Worm (Caenorhabditis elegans) whole organism, L2 larva: ENCODE results near the gene srh-171.

Experiments
- fos-1 ChIP-seq: fragments of 150-350 bp; optimal IDR thresholded peaks from 2 replicates; lab custom pipeline; 2014; ENCODE audit warnings: missing biosample characterization, missing genetic modification characterization
- lin-11 ChIP-seq: fragments of 150-350 bp; sonication (generic microtip); optimal IDR thresholded peaks from 2 replicates; lab custom pipeline; 2014; ENCODE audit warnings: missing biosample characterization, missing genetic modification characterization, inconsistent platforms, mixed read lengths
- lsy-2 ChIP-seq, 2 experiments: fragments of 150-350 bp in 1 of 2; sonication (generic microtip) in 1 of 2; optimal IDR thresholded peaks; 2 replicates each; lab custom pipeline; 2014 to 2017; ENCODE audit warnings: missing biosample characterization in 2 of 2, missing genetic modification characterization in 2 of 2
- mdl-1 ChIP-seq, 2 experiments: fragments of 150-350 bp in 1 of 2; sonication (generic microtip) in 1 of 2; optimal IDR thresholded peaks; 2 replicates each; lab custom pipeline; 2017; ENCODE audit warnings: missing biosample characterization in 2 of 2, missing genetic modification characterization in 2 of 2
- peb-1 ChIP-seq: fragments of 150-350 bp; optimal IDR thresholded peaks from 2 replicates; lab custom pipeline; 2014; ENCODE audit warnings: missing biosample characterization, missing genetic modification characterization
- ztf-4 ChIP-seq: fragments of 150-350 bp; optimal IDR thresholded peaks from 2 replicates; lab custom pipeline; 2014; ENCODE audit warnings: missing biosample characterization, missing genetic modification characterization

Gene srh-171

DNA sequence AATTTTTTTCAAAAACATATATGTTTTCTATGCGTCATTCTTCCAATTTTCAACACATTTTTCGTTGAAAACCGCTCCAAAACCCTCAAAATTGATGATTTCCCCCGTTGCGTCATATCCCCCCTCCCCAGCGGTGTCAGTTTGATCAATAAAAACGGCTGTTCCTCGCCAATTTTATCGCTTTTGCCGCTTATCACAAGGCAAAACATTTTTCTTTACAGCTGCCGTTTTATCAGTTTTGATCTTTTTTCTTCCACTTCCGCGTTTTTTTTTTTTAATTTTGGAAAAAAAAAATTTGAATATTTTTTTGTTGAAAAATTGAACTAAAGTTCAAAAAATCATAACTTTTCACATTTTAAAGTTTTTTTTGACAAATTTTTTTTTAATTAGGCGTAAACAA is 45.7 kb downstream of the srh-171 start:
- peak; percentile 50 for TF ChIP-seq fos-1
- TF ChIP-seq mdl-1 (tag; optimal IDR thresholded peaks at IDR 0.05; lab: Kevin White, UChicago) = no peak

- TF ChIP-seq ztf-4 (no peak), lsy-2 (tag; optimal IDR thresholded peaks at IDR 0.05; lab: Kevin White, UChicago) (no peak)
- TF ChIP-seq, all 48 proteins: peak for 0
These were observed 46.2 kb downstream of the srh-171 start, which contains the start of gene Y60A3A.21 for ce11 chrV:20011654-20012053. TSS of gene Y60A3A.21 (plus strand) at chrV:20011954.

DNA sequence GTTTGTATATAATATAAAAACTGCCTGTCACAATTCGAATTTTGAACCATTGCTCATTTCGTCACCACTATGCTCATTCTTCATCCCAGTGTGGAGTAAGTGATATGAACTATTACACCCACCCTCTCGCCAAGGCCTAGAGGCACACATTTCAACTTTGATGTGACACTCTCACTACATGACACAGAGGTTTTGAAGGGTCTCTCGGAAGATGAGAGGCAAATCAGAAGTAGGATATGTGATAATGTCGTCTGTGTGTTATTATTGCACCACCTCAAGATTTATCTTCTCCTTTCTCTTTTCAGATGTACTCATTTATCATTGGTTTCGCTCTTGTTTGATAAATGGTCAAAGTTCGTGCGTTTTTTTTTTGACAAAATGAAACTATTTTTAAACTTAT is 55.8 kb downstream of the srh-171 start:
- TF ChIP-seq lin-11 (tag; lab: Kevin White, UChicago) = no peak
- TF ChIP-seq peb-1 (tag; lab: Kevin White, UChicago) = no peak
